Worm (Caenorhabditis elegans) whole organism, mixed stage, embryonic: ENCODE measurements around the gene Y57G11C.20.

Experiments used
- ceh-43 ChIP-seq: fragments of 200-800 bp; sonication (Bioruptor generic); optimal IDR thresholded peaks from 2 replicates; lab custom pipeline; 2018; ENCODE audit warnings: mild to moderate bottlenecking, missing genetic modification characterization, moderate library complexity, missing compliant biosample characterization
- lin-32 ChIP-seq: fragments of 200-800 bp; sonication (Bioruptor generic); optimal IDR thresholded peaks from 2 replicates; lab custom pipeline; 2018; ENCODE audit warnings: mild to moderate bottlenecking, missing genetic modification characterization, missing compliant biosample characterization

ce11 chrIV:14894339-14894738 lies 51.2 kb downstream of the Y57G11C.20 start:
- TF ChIP-seq lin-32 (GFP tag; lab: Kevin White, UChicago) (no peak), ceh-43 (no peak)
